Worm (Caenorhabditis elegans): Measurements from ENCODE around the gene Y105C5A.12.
A peak's percentile ranks its signal among the peaks of the same experiment; 100 is the strongest.
"Not testable (repeated sequence)": the region's sequence is repeated elsewhere in the genome, so short reads cannot be mapped to it uniquely, and the experiment has no call there.

Gene Y105C5A.12

ce11 chrIV:15639223-15639622, 2.4 kb downstream of the Y105C5A.12 start:
- TF ChIP-seq unc-62 (GFP tag; optimal IDR thresholded peaks at IDR 0.05) (no peak), blmp-1 (tag; optimal IDR thresholded peaks at IDR 0.05) (no peak), elt-1 (tag; optimal IDR thresholded peaks at IDR 0.05; ENCODE audit: borderline replicate concordance, insufficient read depth) (no peak), unc-120 (tag; optimal IDR thresholded peaks at IDR 0.05; ENCODE audit: poor library complexity, severe bottlenecking) (no peak), elt-3 (tag; optimal IDR thresholded peaks at IDR 0.05) (no peak), lsy-2 (tag; optimal IDR thresholded peaks at IDR 0.05) (no peak), ztf-11 (tag; optimal IDR thresholded peaks at IDR 0.05) (no peak), unc-39 (tag; optimal IDR thresholded peaks at IDR 0.05) (no peak), nhr-28 (tag; optimal IDR thresholded peaks at IDR 0.05) (no peak)

ce11 chrIV:15635462-15635861, 6.1 kb downstream of the Y105C5A.12 start, which contains the start of gene Y105C5A.10:
Y105C5A.10 (plus strand) TSS chrIV:15635762.
- not testable (repeated sequence) for TF ChIP-seq mls-2, M03D4.4, blmp-1 (tag; optimal IDR thresholded peaks at IDR 0.05)

- TF ChIP-seq lsy-2 (tag; optimal IDR thresholded peaks at IDR 0.05): peak; percentile 23
Measured at ce11 chrIV:15634240-15634789, 7.3 kb downstream of the Y105C5A.12 start, which contains the start of gene Y105C5A.1274. Y105C5A.1274 (plus strand) TSS chrIV:15634739.

- TF ChIP-seq tbx-8 (GFP tag; optimal IDR thresholded peaks at IDR 0.05) (no peak), sptf-1 (tag; optimal IDR thresholded peaks at IDR 0.05) (no peak), hlh-1 (tag; optimal IDR thresholded peaks at IDR 0.05) (no peak), nhr-12 (tag; optimal IDR thresholded peaks at IDR 0.05) (no peak), blmp-1 (tag; optimal IDR thresholded peaks at IDR 0.05) (no peak), snpc-4 (tag; optimal IDR thresholded peaks at IDR 0.05) (no peak), nhr-28 (tag; optimal IDR thresholded peaks at IDR 0.05) (no peak), ham-2 (GFP tag; optimal IDR thresholded peaks at IDR 0.05) (no peak), nhr-76 (tag; optimal IDR thresholded peaks at IDR 0.05) (no peak), elt-1 (tag; optimal IDR thresholded peaks at IDR 0.05; ENCODE audit: borderline replicate concordance, insufficient read depth) (no peak)
Measured at ce11 chrIV:15631217-15631616, 10.4 kb downstream of the Y105C5A.12 start, which contains the start of gene Y105C5A.9. Y105C5A.9 (plus strand) TSS chrIV:15631517.

- TF ChIP-seq flh-1 (GFP tag; optimal IDR thresholded peaks at IDR 0.05): no peak
- TF ChIP-seq mls-2 (tag; optimal IDR thresholded peaks at IDR 0.05): no peak
- TF ChIP-seq lin-32 (GFP tag; optimal IDR thresholded peaks at IDR 0.05): no peak
- TF ChIP-seq nhr-76 (tag; optimal IDR thresholded peaks at IDR 0.05): no peak
- no peak for TF ChIP-seq unc-120 (tag; optimal IDR thresholded peaks at IDR 0.05; ENCODE audit: poor library complexity, severe bottlenecking)
- no peak for TF ChIP-seq sptf-1 (tag; optimal IDR thresholded peaks at IDR 0.05)
- no peak for TF ChIP-seq ztf-11 (tag; optimal IDR thresholded peaks at IDR 0.05)
- no peak for TF ChIP-seq bed-3 (GFP tag; optimal IDR thresholded peaks at IDR 0.05)
- no peak for TF ChIP-seq snpc-4 (tag; optimal IDR thresholded peaks at IDR 0.05)
- TF ChIP-seq elt-3 (tag; optimal IDR thresholded peaks at IDR 0.05): no peak
- TF ChIP-seq unc-62 (GFP tag; optimal IDR thresholded peaks at IDR 0.05): no peak
- no peak for TF ChIP-seq cnd-1 (tag; optimal IDR thresholded peaks at IDR 0.05)
- no peak for TF ChIP-seq nhr-12 (tag; optimal IDR thresholded peaks at IDR 0.05)
- TF ChIP-seq sem-2 (GFP tag; optimal IDR thresholded peaks at IDR 0.05): no peak
- no peak for TF ChIP-seq ceh-43 (GFP tag; optimal IDR thresholded peaks at IDR 0.05)
Measured at ce11 chrIV:15617667-15618066, 23.9 kb downstream of the Y105C5A.12 start.

DNA sequence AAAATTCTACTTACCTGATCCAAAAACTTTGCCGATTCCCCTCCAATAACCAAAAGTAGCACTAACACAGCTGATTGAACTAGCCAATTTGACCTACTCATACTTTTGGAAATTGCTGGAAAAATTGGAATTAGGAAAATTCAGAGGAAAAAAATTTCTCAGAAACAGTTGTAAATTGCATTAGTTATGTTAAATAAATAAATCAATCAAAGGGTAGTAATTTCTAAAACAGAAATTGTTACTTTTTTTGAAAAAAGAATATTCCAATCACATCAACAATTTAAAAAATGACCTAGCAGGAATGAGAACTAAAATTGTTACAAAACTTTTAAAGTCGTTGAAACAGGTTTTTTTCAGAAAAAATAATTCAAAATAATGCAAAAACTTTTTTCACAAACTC, 24.6 kb downstream of the Y105C5A.12 start, which contains the start of gene Y105C5A.8:
TSS of gene Y105C5A.8 (minus strand) at position 101 of the 400 bp plus-strand sequence.
- TF ChIP-seq bed-3 (GFP tag; optimal IDR thresholded peaks at IDR 0.05): no peak
- no peak for TF ChIP-seq blmp-1 (tag; optimal IDR thresholded peaks at IDR 0.05)
- TF ChIP-seq M03D4.4 (tag; optimal IDR thresholded peaks at IDR 0.05): no peak

DNA sequence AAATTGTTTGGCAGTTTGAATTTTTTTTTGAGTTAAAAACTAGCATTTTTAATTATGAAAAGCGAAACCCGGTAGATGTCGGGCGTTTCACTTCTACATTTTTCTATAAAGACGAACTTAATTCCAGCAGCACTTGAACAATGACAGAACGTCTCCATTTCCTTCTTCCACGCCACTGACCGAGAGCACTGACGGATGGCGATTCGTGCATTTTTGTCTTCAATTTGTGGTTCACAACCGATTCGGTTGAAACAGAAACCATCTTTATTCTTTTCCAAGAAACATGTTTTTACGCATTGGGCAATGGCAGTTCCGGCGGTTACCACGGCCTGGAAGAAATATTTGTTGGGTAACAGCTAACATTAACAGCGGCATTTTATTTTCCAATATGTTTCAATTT, 28.5 kb downstream of the Y105C5A.12 start:
- no peak for TF ChIP-seq sem-2 (GFP tag; optimal IDR thresholded peaks at IDR 0.05)
- no peak for TF ChIP-seq mep-1 (tag; optimal IDR thresholded peaks at IDR 0.05)
- TF ChIP-seq lin-32 (GFP tag; optimal IDR thresholded peaks at IDR 0.05): no peak
- no peak for TF ChIP-seq ceh-83 (GFP tag; optimal IDR thresholded peaks at IDR 0.05)
- TF ChIP-seq hlh-1 (tag; optimal IDR thresholded peaks at IDR 0.05): no peak
- no peak for TF ChIP-seq nhr-2 (tag; optimal IDR thresholded peaks at IDR 0.05)
- no peak for TF ChIP-seq ztf-11 (tag; optimal IDR thresholded peaks at IDR 0.05)
- TF ChIP-seq tbx-8 (GFP tag; optimal IDR thresholded peaks at IDR 0.05): no peak
- no peak for TF ChIP-seq bed-3 (GFP tag; optimal IDR thresholded peaks at IDR 0.05)
- TF ChIP-seq nhr-12 (tag; optimal IDR thresholded peaks at IDR 0.05): no peak
- no peak for TF ChIP-seq drap-1 (GFP tag; optimal IDR thresholded peaks at IDR 0.05)
- no peak for TF ChIP-seq nhr-237 (tag; optimal IDR thresholded peaks at IDR 0.05)
- no peak for TF ChIP-seq pha-4 (tag; optimal IDR thresholded peaks at IDR 0.05)
- TF ChIP-seq cnd-1 (tag; optimal IDR thresholded peaks at IDR 0.05): no peak
- no peak for TF ChIP-seq ceh-43 (GFP tag; optimal IDR thresholded peaks at IDR 0.05)
